Worm (Caenorhabditis elegans) whole organism, late embryonic: ENCODE results near the gene F46G10.4.

ENCODE experiments used
- K09A11.1 ChIP-seq: sonication (generic microtip); optimal IDR thresholded peaks from 2 replicates; lab custom pipeline; 2017; ENCODE audit warnings: antibody characterized with exemption, mild to moderate bottlenecking, missing genetic modification characterization, missing compliant biosample characterization; ENCODE audit not compliant: insufficient read depth
- ahr-1 ChIP-seq: sonication (generic microtip); optimal IDR thresholded peaks from 2 replicates; lab custom pipeline; 2016; ENCODE audit warnings: missing genetic modification characterization, missing compliant biosample characterization
- ama-1 ChIP-seq: fragments of 150-350 bp; optimal IDR thresholded peaks from 2 replicates; lab custom pipeline; 2014
- ceh-14 ChIP-seq: sonication (generic microtip); optimal IDR thresholded peaks from 2 replicates; lab custom pipeline; 2016; ENCODE audit warnings: missing genotype, missing genetic modification characterization, missing compliant biosample characterization
- ceh-18 ChIP-seq: sonication (generic microtip); optimal IDR thresholded peaks from 2 replicates; lab custom pipeline; 2016; ENCODE audit warnings: missing genetic modification characterization, missing compliant biosample characterization
- ceh-19 ChIP-seq: fragments of 200-800 bp; sonication (Bioruptor generic); optimal IDR thresholded peaks from 2 replicates; lab custom pipeline; 2018; ENCODE audit warnings: mild to moderate bottlenecking, missing genetic modification characterization, missing compliant biosample characterization
- ceh-2 ChIP-seq: sonication (generic microtip); optimal IDR thresholded peaks from 2 replicates; lab custom pipeline; 2016; ENCODE audit warnings: missing genotype, missing genetic modification characterization, missing compliant biosample characterization
- ceh-24 ChIP-seq: sonication (generic microtip); optimal IDR thresholded peaks from 2 replicates; lab custom pipeline; 2016; ENCODE audit warnings: mild to moderate bottlenecking, missing genetic modification characterization, missing compliant biosample characterization
- ceh-31 ChIP-seq: sonication (generic microtip); optimal IDR thresholded peaks from 2 replicates; lab custom pipeline; 2016; ENCODE audit warnings: missing genetic modification characterization, missing compliant biosample characterization
- ceh-48 ChIP-seq: sonication (generic microtip); optimal IDR thresholded peaks from 2 replicates; lab custom pipeline; 2016; ENCODE audit warnings: missing genetic modification characterization, inconsistent platforms, missing compliant biosample characterization
- che-1 ChIP-seq: sonication (generic microtip); optimal IDR thresholded peaks from 2 replicates; lab custom pipeline; 2016; ENCODE audit warnings: mild to moderate bottlenecking, missing genetic modification characterization, missing compliant biosample characterization
- elt-2 ChIP-seq: sonication (generic microtip); optimal IDR thresholded peaks from 2 replicates; lab custom pipeline; 2016; ENCODE audit warnings: missing genetic modification reagents, missing genetic modification characterization, missing compliant biosample characterization
- elt-4 ChIP-seq: sonication (generic microtip); optimal IDR thresholded peaks from 2 replicates; lab custom pipeline; 2016; ENCODE audit warnings: missing genetic modification characterization, missing compliant biosample characterization
- ets-4 ChIP-seq: sonication (generic microtip); optimal IDR thresholded peaks from 2 replicates; lab custom pipeline; 2016; ENCODE audit warnings: missing genetic modification characterization, missing compliant biosample characterization
- eyg-1 ChIP-seq: sonication (generic microtip); optimal IDR thresholded peaks from 2 replicates; lab custom pipeline; 2016; ENCODE audit warnings: missing genotype, missing genetic modification characterization, missing compliant biosample characterization
- fkh-6 ChIP-seq: sonication (generic microtip); optimal IDR thresholded peaks from 2 replicates; lab custom pipeline; 2016; ENCODE audit warnings: missing genetic modification characterization, missing compliant biosample characterization
- gmeb-2 ChIP-seq: sonication (generic microtip); optimal IDR thresholded peaks from 2 replicates; lab custom pipeline; 2016; ENCODE audit warnings: missing genetic modification characterization, inconsistent platforms, missing compliant biosample characterization
- hlh-15 ChIP-seq: sonication (generic microtip); optimal IDR thresholded peaks from 2 replicates; lab custom pipeline; 2016; ENCODE audit warnings: missing genetic modification characterization, missing compliant biosample characterization
- hlh-30 ChIP-seq: sonication (generic microtip); optimal IDR thresholded peaks from 2 replicates; lab custom pipeline; 2017; ENCODE audit warnings: antibody characterized with exemption, missing genetic modification characterization, missing compliant biosample characterization; ENCODE audit not compliant: insufficient read depth
- hlh-6 ChIP-seq: sonication (generic microtip); optimal IDR thresholded peaks from 2 replicates; lab custom pipeline; 2016; ENCODE audit warnings: missing genotype, missing genetic modification characterization, missing compliant biosample characterization
- hlh-8 ChIP-seq: sonication (generic microtip); optimal IDR thresholded peaks from 2 replicates; lab custom pipeline; 2016; ENCODE audit warnings: missing genotype, missing genetic modification characterization, missing compliant biosample characterization
- lin-11 ChIP-seq: fragments of 200-800 bp; sonication (Bioruptor generic); optimal IDR thresholded peaks from 2 replicates; lab custom pipeline; 2018; ENCODE audit warnings: mild to moderate bottlenecking, missing genetic modification characterization, missing compliant biosample characterization
- madf-2 ChIP-seq: sonication (generic microtip); optimal IDR thresholded peaks from 2 replicates; lab custom pipeline; 2017; ENCODE audit warnings: missing genetic modification characterization, missing compliant biosample characterization
- mec-3 ChIP-seq: sonication (generic microtip); optimal IDR thresholded peaks from 2 replicates; lab custom pipeline; 2016; ENCODE audit warnings: borderline replicate concordance, missing genetic modification characterization, missing compliant biosample characterization
- nfya-1 ChIP-seq: sonication (generic microtip); optimal IDR thresholded peaks from 2 replicates; lab custom pipeline; 2017; ENCODE audit warnings: missing genetic modification characterization, mild to moderate bottlenecking, missing compliant biosample characterization, antibody characterized with exemption, moderate library complexity
- nhr-11 ChIP-seq: fragments of 150-350 bp; optimal IDR thresholded peaks from 2 replicates; lab custom pipeline; 2014; ENCODE audit warnings: missing biosample characterization, missing genetic modification characterization
- npax-4 ChIP-seq: sonication (generic microtip); optimal IDR thresholded peaks from 2 replicates; lab custom pipeline; 2016; ENCODE audit warnings: missing genetic modification characterization, missing compliant biosample characterization
- odd-2 ChIP-seq: sonication (generic microtip); optimal IDR thresholded peaks from 2 replicates; lab custom pipeline; 2017; ENCODE audit warnings: antibody characterized with exemption, mild to moderate bottlenecking, missing genetic modification characterization, missing compliant biosample characterization
- pha-4 ChIP-seq: fragments of 150-350 bp; optimal IDR thresholded peaks from 2 replicates; lab custom pipeline; 2018; ENCODE audit warnings: missing biosample characterization, missing genetic modification reagents, missing genetic modification characterization
- rnt-1 ChIP-seq: sonication (generic microtip); optimal IDR thresholded peaks from 2 replicates; lab custom pipeline; 2016; ENCODE audit warnings: missing genetic modification characterization, missing compliant biosample characterization
- sox-2 ChIP-seq: fragments of 200-800 bp; sonication (Bioruptor generic); IDR thresholded peaks from 2 replicates; pipeline ENCODE4 v1.3.6; 2022; ENCODE audit warnings: missing genetic modification reagents, missing genetic modification characterization, missing compliant biosample characterization
- syd-9 ChIP-seq: sonication (generic microtip); optimal IDR thresholded peaks from 2 replicates; lab custom pipeline; 2016; ENCODE audit warnings: mild to moderate bottlenecking, missing genetic modification characterization, moderate library complexity, missing compliant biosample characterization
- tbx-2 ChIP-seq: sonication (generic microtip); optimal IDR thresholded peaks from 2 replicates; lab custom pipeline; 2016; ENCODE audit warnings: missing genetic modification characterization, missing compliant biosample characterization
- tbx-7 ChIP-seq: sonication (generic microtip); optimal IDR thresholded peaks from 2 replicates; lab custom pipeline; 2016; ENCODE audit warnings: missing genotype, missing genetic modification characterization, missing compliant biosample characterization
- unc-55 ChIP-seq: sonication (generic microtip); optimal IDR thresholded peaks from 2 replicates; lab custom pipeline; 2017; ENCODE audit warnings: missing biosample characterization, missing genetic modification reagents, missing genetic modification characterization

F46G10.4 gene

DNA sequence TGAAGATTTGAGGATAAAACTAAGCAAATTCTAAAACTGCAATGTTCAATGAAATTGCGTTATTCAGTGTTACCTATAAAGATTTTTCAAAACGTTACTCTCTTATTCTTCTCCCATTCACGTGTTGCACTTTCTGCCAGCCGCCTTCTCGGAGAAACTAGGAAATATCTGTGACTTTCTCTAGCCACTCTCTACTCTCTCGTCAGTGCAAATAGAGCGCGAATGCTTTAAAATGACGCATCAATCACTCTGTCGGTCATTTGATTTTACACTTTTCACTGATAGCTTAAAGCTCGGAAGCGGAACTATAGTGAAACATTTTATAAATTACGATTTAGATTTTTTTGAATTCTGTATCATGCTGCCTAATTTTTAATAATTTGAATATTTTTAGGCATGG lies 5.0 kb upstream of the F46G10.4 start:
- TF ChIP-seq ceh-31 (tag; lab: Kevin White, UChicago) (peak; percentile 27), hlh-30 (tag; lab: Kevin White, UChicago) (peak; percentile 57), nfya-1 (tag; lab: Kevin White, UChicago) (peak; percentile 36), ceh-18 (tag; lab: Kevin White, UChicago) (peak; percentile 63), tbx-2 (tag; lab: Kevin White, UChicago) (peak; percentile 3), madf-2 (no peak), hlh-15 (tag; lab: Kevin White, UChicago) (no peak), unc-55 (GFP tag; lab: Kevin White, UChicago) (peak; percentile 99), npax-4 (tag; lab: Kevin White, UChicago) (no peak), rnt-1 (tag; lab: Kevin White, UChicago) (peak; percentile 23)

DNA sequence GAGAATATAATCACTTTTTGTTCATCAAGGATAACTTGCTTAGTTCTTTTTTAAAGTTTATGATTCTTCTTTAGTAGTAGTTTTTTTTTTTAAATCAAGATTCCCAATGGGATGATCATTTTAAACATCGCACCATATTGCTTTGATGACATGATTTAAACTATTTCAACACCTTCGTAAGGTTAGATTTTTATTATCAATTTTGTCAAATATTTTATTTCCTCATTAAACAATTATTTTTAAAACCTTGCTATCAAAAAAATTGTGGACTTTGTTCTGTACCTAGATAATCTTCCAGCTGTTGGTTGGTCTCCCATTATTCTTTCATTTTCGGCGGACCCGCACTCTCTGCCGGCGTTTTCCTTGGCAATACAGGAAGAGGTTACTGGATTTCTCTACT lies 2.5 kb upstream of the F46G10.4 start, which contains the start of gene sir-2.3:
sir-2.3 (plus strand) TSS at position 301 of the 400 bp plus-strand sequence.
- TF ChIP-seq hlh-6 (tag; lab: Kevin White, UChicago): no peak
- TF ChIP-seq npax-4 (tag; lab: Kevin White, UChicago): no peak
- no peak for TF ChIP-seq nhr-11 (tag; lab: Kevin White, UChicago)
- TF ChIP-seq sox-2 (GFP tag; lab: Robert Waterston, UW): no peak
- TF ChIP-seq tbx-7 (tag; lab: Kevin White, UChicago): no peak
- TF ChIP-seq ets-4 (tag; lab: Kevin White, UChicago): no peak
- no peak for TF ChIP-seq syd-9 (tag; lab: Kevin White, UChicago)

DNA sequence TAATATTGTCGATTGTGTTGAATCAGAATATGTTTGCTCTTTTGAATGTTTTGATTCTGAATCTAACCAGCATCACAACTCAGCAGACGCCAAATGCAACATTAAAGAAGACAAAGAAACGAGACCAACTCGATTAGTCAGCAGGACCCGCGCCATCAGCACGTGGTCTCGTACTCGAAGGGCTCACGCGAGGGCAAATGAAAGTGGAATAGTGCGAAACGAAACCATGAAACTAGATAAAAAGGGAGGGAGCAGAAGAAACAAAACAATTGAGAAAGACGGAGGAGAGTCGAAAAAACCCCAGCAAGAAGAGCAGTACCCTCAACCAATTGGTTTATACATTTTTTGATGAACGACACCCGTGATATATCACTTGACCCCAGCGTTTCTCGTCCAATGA lies 3.2 kb downstream of the F46G10.4 start:
- TF ChIP-seq elt-4 (tag; lab: Kevin White, UChicago): no peak
- TF ChIP-seq ceh-31 (tag; lab: Kevin White, UChicago): peak; percentile 5

DNA sequence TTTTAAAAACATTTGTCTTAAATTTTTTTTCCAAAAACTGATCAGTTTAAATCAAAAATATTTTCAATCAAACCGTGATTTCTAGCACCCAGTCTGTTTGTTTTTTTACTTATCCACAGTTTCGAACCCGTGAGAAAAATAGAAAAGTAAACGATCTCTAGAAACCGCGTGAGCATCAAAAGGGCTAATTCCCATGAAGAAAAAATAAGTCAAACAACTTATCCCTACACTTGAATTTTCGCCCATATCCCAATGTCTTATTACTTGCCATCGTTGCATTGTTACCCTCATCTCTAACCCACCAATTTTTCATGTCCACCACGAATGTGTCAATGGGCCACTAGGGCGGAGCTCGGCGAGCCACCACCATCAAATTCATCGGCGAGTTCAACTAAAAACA lies 3.9 kb downstream of the F46G10.4 start, which contains the start of gene ptr-24:
ptr-24 (plus strand) TSS at position 301 of the 400 bp plus-strand sequence.
- TF ChIP-seq mec-3 (no peak), nfya-1 (tag; lab: Kevin White, UChicago) (no peak), lin-11 (no peak), pha-4 (tag; lab: Kevin White, UChicago) (no peak), elt-2 (tag; lab: Kevin White, UChicago) (no peak)

DNA sequence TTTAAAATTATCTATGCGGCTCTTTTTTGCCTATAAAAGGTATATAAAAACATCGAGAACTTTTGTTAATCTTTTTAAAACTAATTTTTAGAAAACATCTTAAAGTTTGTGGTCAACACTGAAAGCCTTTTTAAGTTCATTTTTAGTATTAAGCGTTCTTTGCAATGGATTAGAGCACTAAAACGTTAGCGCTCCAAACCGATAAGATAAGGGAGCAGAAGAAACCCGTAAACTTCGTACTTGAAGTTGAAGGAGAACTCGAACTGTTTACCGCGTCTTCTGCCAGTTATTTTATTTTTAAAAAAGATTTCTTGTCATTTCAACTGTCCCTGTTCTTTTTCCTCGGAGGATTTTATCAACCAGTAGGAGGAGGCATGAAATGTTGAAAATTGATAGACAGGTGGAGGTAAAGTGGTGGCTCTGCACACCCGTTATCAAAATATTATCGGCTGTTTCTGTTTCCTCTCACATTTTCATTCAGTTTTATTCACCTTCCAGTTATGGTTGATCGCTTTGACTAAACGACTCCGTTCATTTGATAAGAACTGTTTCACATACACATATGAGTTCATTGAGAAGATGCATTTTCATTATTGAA lies 5.3 kb downstream of the F46G10.4 start:
- TF ChIP-seq ceh-14 (tag; lab: Kevin White, UChicago) (no peak), ceh-19 (GFP tag; lab: Kevin White, UChicago) (no peak)

DNA sequence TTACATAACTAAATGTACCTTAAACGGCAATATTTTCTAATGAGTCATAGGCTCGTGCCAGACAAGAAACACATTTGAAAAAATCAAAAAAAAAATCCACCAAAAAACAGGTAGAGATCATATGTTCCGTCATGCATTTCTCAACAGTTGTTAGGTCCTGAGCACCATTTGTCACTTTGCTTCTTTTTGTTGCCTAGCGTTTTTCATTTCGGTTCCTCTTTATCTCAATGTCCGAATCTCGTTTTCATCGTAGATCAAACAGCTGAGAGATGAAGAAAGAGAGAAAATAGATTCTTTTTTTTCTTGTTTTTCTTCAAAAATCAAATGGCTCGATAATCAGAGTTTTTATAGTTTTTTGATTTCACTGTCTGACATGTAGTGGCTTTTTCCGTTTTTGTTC lies 7.1 kb downstream of the F46G10.4 start:
- TF ChIP-seq ceh-18 (tag; lab: Kevin White, UChicago): peak; percentile 42
- no peak for TF ChIP-seq ceh-24 (tag; lab: Kevin White, UChicago)

DNA sequence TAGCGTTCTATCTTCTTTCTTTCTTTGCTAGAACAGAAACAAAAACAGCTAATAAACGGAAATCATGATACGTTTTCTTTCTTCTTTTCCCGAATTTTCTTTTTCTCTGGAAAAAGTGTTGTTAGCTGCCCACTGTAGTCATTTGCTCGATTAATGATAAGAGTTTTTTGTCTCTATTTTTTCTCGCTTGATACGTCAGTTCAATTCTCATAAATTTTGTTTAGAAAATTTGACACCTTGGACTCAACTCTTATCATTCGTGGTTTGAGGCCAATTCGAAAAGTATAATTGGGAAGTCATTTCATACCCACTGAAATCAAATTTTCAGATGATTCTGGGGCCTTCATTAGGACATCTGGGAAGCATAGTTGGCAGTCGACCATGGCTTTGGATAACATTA lies 8.0 kb downstream of the F46G10.4 start:
- TF ChIP-seq eyg-1 (tag; lab: Kevin White, UChicago): no peak
- TF ChIP-seq ceh-2 (tag; lab: Kevin White, UChicago): no peak
- no peak for TF ChIP-seq tbx-7 (tag; lab: Kevin White, UChicago)
- TF ChIP-seq ceh-18 (tag; lab: Kevin White, UChicago): no peak
- no peak for TF ChIP-seq hlh-8
- TF ChIP-seq tbx-2 (tag; lab: Kevin White, UChicago): no peak
- no peak for TF ChIP-seq lin-11
- no peak for TF ChIP-seq ahr-1 (tag; lab: Kevin White, UChicago)
- TF ChIP-seq fkh-6 (tag; lab: Kevin White, UChicago): no peak
- TF ChIP-seq mec-3: no peak
- TF ChIP-seq ama-1 (lab: Kevin White, UChicago): no peak
- no peak for TF ChIP-seq che-1 (tag; lab: Kevin White, UChicago)
- TF ChIP-seq unc-55 (GFP tag; lab: Kevin White, UChicago): no peak
- no peak for TF ChIP-seq ceh-48 (tag; lab: Kevin White, UChicago)
- no peak for TF ChIP-seq gmeb-2 (tag; lab: Kevin White, UChicago)
- TF ChIP-seq odd-2: no peak
- no peak for TF ChIP-seq K09A11.1
- TF ChIP-seq nhr-11 (tag; lab: Kevin White, UChicago): no peak
- TF ChIP-seq pha-4 (tag; lab: Kevin White, UChicago): no peak
